Worm (Caenorhabditis elegans) whole organism, L2 larva: ENCODE measurements around the gene str-57.

ENCODE experiments used
- nhr-10 ChIP-seq: sonication (generic microtip); optimal IDR thresholded peaks from 2 replicates; lab custom pipeline; 2017; ENCODE audit warnings: missing biosample characterization, missing genetic modification characterization
- nhr-11 ChIP-seq: fragments of 150-350 bp; optimal IDR thresholded peaks from 2 replicates; lab custom pipeline; 2014; ENCODE audit warnings: missing biosample characterization, missing genetic modification characterization
- unc-62 ChIP-seq: fragments of 150-350 bp; optimal IDR thresholded peaks from 2 replicates; lab custom pipeline; 2014; ENCODE audit warnings: missing biosample characterization, missing genetic modification reagents, missing genetic modification characterization

DNA sequence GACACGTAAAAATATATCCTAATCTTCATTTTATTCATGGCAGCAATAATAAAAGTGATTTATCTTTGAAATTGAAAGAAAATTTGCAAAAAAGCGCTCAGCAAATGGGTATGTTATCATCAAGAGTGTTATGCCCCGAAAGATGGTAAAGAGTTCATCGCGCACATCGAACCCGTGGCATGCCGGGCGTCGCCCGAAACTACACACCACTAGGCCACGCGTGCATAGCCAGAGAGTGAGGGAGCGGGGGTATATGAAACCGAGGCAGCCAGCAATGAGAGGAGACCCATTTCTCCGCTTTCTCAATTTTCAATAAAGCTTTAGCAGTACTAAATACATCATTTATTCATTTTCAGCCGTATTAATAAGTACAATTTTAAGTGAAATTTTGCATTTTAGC is 3.3 kb downstream of the str-57 start:
- TF ChIP-seq unc-62 (GFP tag; lab: Kevin White, UChicago) (no peak), nhr-11 (tag; lab: Kevin White, UChicago) (no peak), nhr-10 (tag; lab: Kevin White, UChicago) (no peak)
